Fruit fly (Drosophila melanogaster): ENCODE data around the gene CG31542.

- no peak for TF ChIP-seq CG8478 (optimal IDR thresholded peaks at IDR 0.05)
- no peak for TF ChIP-seq CTCF (optimal IDR thresholded peaks at IDR 0.05)
Observed at dm6 chr3R:5364539-5365273, 4.6 kb upstream of the CG31542 start.
